Worm (Caenorhabditis elegans) whole organism, L3 larva: ENCODE results near the gene F58F12.4.

Source experiments
- aly-2 ChIP-seq: fragments of 150-350 bp; optimal IDR thresholded peaks from 2 replicates; lab custom pipeline; 2014; ENCODE audit warnings: missing biosample characterization, missing genetic modification characterization
- ceh-9 ChIP-seq: sonication (generic microtip); optimal IDR thresholded peaks from 2 replicates; lab custom pipeline; 2018; ENCODE audit warnings: missing biosample characterization, missing genetic modification characterization
- elt-1 ChIP-seq: fragments of 150-350 bp; optimal IDR thresholded peaks from 2 replicates; lab custom pipeline; 2014; ENCODE audit warnings: missing biosample characterization, missing genetic modification characterization
- jun-1 ChIP-seq: fragments of 150-350 bp; optimal IDR thresholded peaks from 2 replicates; lab custom pipeline; 2014; ENCODE audit warnings: missing biosample characterization, missing genetic modification reagents, missing genetic modification characterization
- mdl-1 ChIP-seq: fragments of 150-350 bp; optimal IDR thresholded peaks from 2 replicates; lab custom pipeline; 2014; ENCODE audit warnings: missing biosample characterization, missing genetic modification characterization
- nfya-1 ChIP-seq: sonication (generic microtip); optimal IDR thresholded peaks from 2 replicates; lab custom pipeline; 2017; ENCODE audit warnings: missing genetic modification characterization, mild to moderate bottlenecking, missing compliant biosample characterization, antibody characterized with exemption, moderate library complexity; ENCODE audit not compliant: insufficient read depth
- nhr-76 ChIP-seq: fragments of 150-350 bp; sonication (generic microtip); optimal IDR thresholded peaks from 5 replicates; lab custom pipeline; 2014; ENCODE audit warnings: missing biosample characterization, missing genetic modification characterization
- tbx-2 ChIP-seq: sonication (generic microtip); optimal IDR thresholded peaks from 2 replicates; lab custom pipeline; 2016; ENCODE audit warnings: mild to moderate bottlenecking, missing genetic modification characterization, missing compliant biosample characterization
- unc-39 ChIP-seq: sonication (generic microtip); optimal IDR thresholded peaks from 4 replicates; lab custom pipeline; 2017; ENCODE audit warnings: missing biosample characterization, missing genetic modification characterization
- ztf-4 ChIP-seq: fragments of 150-350 bp; optimal IDR thresholded peaks from 2 replicates; lab custom pipeline; 2014; ENCODE audit warnings: missing biosample characterization, missing genetic modification characterization

- TF ChIP-seq aly-2 (tag; lab: Kevin White, UChicago) (no peak), mdl-1 (tag; lab: Kevin White, UChicago) (no peak), elt-1 (no peak), nfya-1 (tag; lab: Kevin White, UChicago) (no peak), ceh-9 (tag; lab: Kevin White, UChicago) (no peak), jun-1 (no peak), unc-39 (tag; lab: Kevin White, UChicago) (no peak), ztf-4 (tag; lab: Kevin White, UChicago) (no peak), tbx-2 (tag; lab: Kevin White, UChicago) (no peak), nhr-76 (tag; lab: Kevin White, UChicago) (no peak)
Measured at ce11 chrII:6403233-6403632, 16.7 kb downstream of the F58F12.4 start, which contains the start of gene T25D10.1.
